Worm (Caenorhabditis elegans): Measurements from ENCODE around the gene clhm-1.

The clhm-1 gene

ce11 chrII:6821118-6821517 is 49.7 kb downstream of the clhm-1 start (continued):
- TF ChIP-seq lin-13 (GFP tag; optimal IDR thresholded peaks at IDR 0.05) = no peak
- TF ChIP-seq egl-13 (tag; optimal IDR thresholded peaks at IDR 0.05) = no peak
- TF ChIP-seq mep-1 (tag; optimal IDR thresholded peaks at IDR 0.05) = peak; percentile 51
- peak; percentile 78 for TF ChIP-seq lin-14 (GFP tag; optimal IDR thresholded peaks at IDR 0.05)
- TF ChIP-seq irx-1 (tag; optimal IDR thresholded peaks at IDR 0.05) = peak; percentile 31
- no peak for TF ChIP-seq pax-3 (tag; optimal IDR thresholded peaks at IDR 0.05)
- TF ChIP-seq nhr-85 (tag) = peak; percentile 96
- no peak for TF ChIP-seq efl-3 (GFP tag; optimal IDR thresholded peaks at IDR 0.05)

ce11 chrII:6820278-6820971 is 50.4 kb downstream of the clhm-1 start:
- TF ChIP-seq mdl-1 (tag; optimal IDR thresholded peaks at IDR 0.05) = no peak
- peak in 1 of 2 experiments; percentile 11 for TF ChIP-seq lsy-2 (tag; optimal IDR thresholded peaks at IDR 0.05)
- no peak for TF ChIP-seq hpl-2 (GFP tag; optimal IDR thresholded peaks at IDR 0.05)
- TF ChIP-seq nhr-237 (tag; optimal IDR thresholded peaks at IDR 0.05) = no peak
- TF ChIP-seq snu-23 (GFP tag; optimal IDR thresholded peaks at IDR 0.05) = peak; percentile 30
- no peak for TF ChIP-seq nhr-28 (tag; optimal IDR thresholded peaks at IDR 0.05)
- no peak for TF ChIP-seq efl-3 (GFP tag; optimal IDR thresholded peaks at IDR 0.05)
- peak; percentile 27 for TF ChIP-seq nhr-71 (tag; optimal IDR thresholded peaks at IDR 0.05)
- peak in 1 of 3 experiments; percentile 23 for TF ChIP-seq ceh-82 (tag; optimal IDR thresholded peaks at IDR 0.05)
- peak; percentile 45 for TF ChIP-seq fkh-10 (GFP tag; optimal IDR thresholded peaks at IDR 0.05)
- peak; percentile 70 for TF ChIP-seq lin-14 (GFP tag; optimal IDR thresholded peaks at IDR 0.05)
- no peak for TF ChIP-seq nhr-90 (tag; optimal IDR thresholded peaks at IDR 0.05; ENCODE audit: poor library complexity)
- TF ChIP-seq nhr-20 (tag; optimal IDR thresholded peaks at IDR 0.05) = peak; percentile 15
